Worm (Caenorhabditis elegans): ENCODE results near the gene acdh-2.

DNA sequence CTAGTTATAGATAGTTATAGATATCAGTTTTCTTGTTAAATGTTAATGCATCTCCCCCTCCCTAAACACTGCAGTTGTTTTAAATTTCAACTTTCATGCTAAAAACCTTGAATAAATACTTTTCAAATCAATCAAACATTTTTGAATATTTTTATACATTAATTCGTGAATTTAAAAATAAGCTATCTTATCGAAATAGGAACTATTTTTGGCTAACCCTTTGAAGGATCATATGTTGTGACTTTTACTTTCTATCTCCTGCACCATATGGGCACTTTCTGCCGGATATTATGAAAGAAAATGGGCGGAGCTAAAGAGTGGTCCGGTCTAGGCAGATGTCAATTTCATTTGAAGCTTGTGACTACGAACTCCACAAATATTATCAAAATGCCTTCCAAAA is 24.7 kb downstream of the acdh-2 start, which contains the start of gene ZK177.11:
- TF ChIP-seq lsy-2 (tag; optimal IDR thresholded peaks at IDR 0.05): no peak
- no peak for TF ChIP-seq lin-32 (GFP tag; optimal IDR thresholded peaks at IDR 0.05)
- no peak for TF ChIP-seq zip-8 (tag; optimal IDR thresholded peaks at IDR 0.05)
